Worm (Caenorhabditis elegans): Measurements from ENCODE around the gene scl-10.

The scl-10 gene

ce11 chrIV:13042091-13042490, 6.2 kb upstream of the scl-10 start, which contains the start of gene amt-2:
Gene amt-2 (plus strand): TSS chrIV:13042391.
- TF ChIP-seq R02D3.7 (tag; optimal IDR thresholded peaks at IDR 0.05) (no peak), nhr-23 (tag; optimal IDR thresholded peaks at IDR 0.05) (no peak), nhr-129 (tag; optimal IDR thresholded peaks at IDR 0.05) (no peak), ZK546.5 (tag; optimal IDR thresholded peaks at IDR 0.05) (no peak), mbf-1 (tag; optimal IDR thresholded peaks at IDR 0.05) (no peak), mab-5 (tag; optimal IDR thresholded peaks at IDR 0.05) (no peak), nhr-77 (tag; optimal IDR thresholded peaks at IDR 0.05) (no peak), nhr-237 (tag; optimal IDR thresholded peaks at IDR 0.05) (no peak), crh-2 (tag; optimal IDR thresholded peaks at IDR 0.05) (no peak)

- TF ChIP-seq nhr-237 (tag; optimal IDR thresholded peaks at IDR 0.05) = no peak
- TF ChIP-seq R02D3.7 (tag; optimal IDR thresholded peaks at IDR 0.05) = no peak
- no peak for TF ChIP-seq aly-2 (tag; optimal IDR thresholded peaks at IDR 0.05)
- TF ChIP-seq ZK546.5 (tag; optimal IDR thresholded peaks at IDR 0.05) = no peak
- no peak for TF ChIP-seq unc-62 (GFP tag; optimal IDR thresholded peaks at IDR 0.05)
- no peak for TF ChIP-seq mbf-1 (tag; optimal IDR thresholded peaks at IDR 0.05)
- no peak for TF ChIP-seq lin-39 (tag; optimal IDR thresholded peaks at IDR 0.05)
- no peak for TF ChIP-seq Y55F3AM.14 (GFP tag; optimal IDR thresholded peaks at IDR 0.05)
- TF ChIP-seq skn-1 (tag; optimal IDR thresholded peaks at IDR 0.05) = no peak
- no peak for TF ChIP-seq ama-1 (optimal IDR thresholded peaks at IDR 0.05)
- TF ChIP-seq C34F6.9 (tag; optimal IDR thresholded peaks at IDR 0.05) = no peak
- no peak for TF ChIP-seq lin-13 (GFP tag; optimal IDR thresholded peaks at IDR 0.05)
- no peak for TF ChIP-seq nhr-23 (tag; optimal IDR thresholded peaks at IDR 0.05)
- TF ChIP-seq nhr-129 (tag; optimal IDR thresholded peaks at IDR 0.05) = no peak
- TF ChIP-seq zag-1 (tag; optimal IDR thresholded peaks at IDR 0.05) = no peak
- no peak for TF ChIP-seq ceh-82 (tag; optimal IDR thresholded peaks at IDR 0.05)
- no peak for TF ChIP-seq elt-1 (tag; optimal IDR thresholded peaks at IDR 0.05)
Observed at ce11 chrIV:13044980-13045379, 3.3 kb upstream of the scl-10 start.

- no peak for TF ChIP-seq unc-62 (GFP tag; optimal IDR thresholded peaks at IDR 0.05)
- no peak for TF ChIP-seq snpc-4 (tag; optimal IDR thresholded peaks at IDR 0.05)
- TF ChIP-seq aly-2 (tag; optimal IDR thresholded peaks at IDR 0.05) = no peak
- TF ChIP-seq ztf-4 (tag; optimal IDR thresholded peaks at IDR 0.05) = no peak
- TF ChIP-seq skn-1 (tag; optimal IDR thresholded peaks at IDR 0.05) = no peak
- TF ChIP-seq nhr-6 (tag; optimal IDR thresholded peaks at IDR 0.05) = no peak
- TF ChIP-seq elt-1 (tag; optimal IDR thresholded peaks at IDR 0.05) = no peak
- TF ChIP-seq ceh-16 (tag; optimal IDR thresholded peaks at IDR 0.05) = no peak
- TF ChIP-seq lin-13 (GFP tag; optimal IDR thresholded peaks at IDR 0.05) = no peak
- no peak for TF ChIP-seq mab-5 (tag; optimal IDR thresholded peaks at IDR 0.05)
- TF ChIP-seq nhr-237 (tag; optimal IDR thresholded peaks at IDR 0.05) = no peak
- TF ChIP-seq sma-9 (GFP tag; optimal IDR thresholded peaks at IDR 0.05) = no peak
- no peak for TF ChIP-seq sma-9 (tag; optimal IDR thresholded peaks at IDR 0.05)
- no peak for TF ChIP-seq nhr-23 (tag; optimal IDR thresholded peaks at IDR 0.05)
Observed at ce11 chrIV:13046848-13047247, 1.4 kb upstream of the scl-10 start, which contains the start of gene scl-9. Gene scl-9 (plus strand): TSS chrIV:13047148.

ce11 chrIV:13051073-13051472, 2.8 kb downstream of the scl-10 start, which contains the start of gene scl-11:
Gene scl-11 (plus strand): TSS chrIV:13051373.
- TF ChIP-seq mab-5 (tag; optimal IDR thresholded peaks at IDR 0.05) = no peak
- no peak for TF ChIP-seq nhr-6 (tag; optimal IDR thresholded peaks at IDR 0.05)
- no peak for TF ChIP-seq C34F6.9 (tag; optimal IDR thresholded peaks at IDR 0.05)
- no peak for TF ChIP-seq sma-3 (GFP tag; optimal IDR thresholded peaks at IDR 0.05)
- TF ChIP-seq elt-3 (tag; optimal IDR thresholded peaks at IDR 0.05) = no peak
- no peak for TF ChIP-seq unc-39 (tag; optimal IDR thresholded peaks at IDR 0.05)
- TF ChIP-seq nhr-23 (tag; optimal IDR thresholded peaks at IDR 0.05) = no peak
- TF ChIP-seq ztf-11 (tag; optimal IDR thresholded peaks at IDR 0.05) = no peak
- no peak for TF ChIP-seq egl-27 (tag; optimal IDR thresholded peaks at IDR 0.05)
- no peak for TF ChIP-seq ztf-4 (tag; optimal IDR thresholded peaks at IDR 0.05)
- TF ChIP-seq Y55F3AM.14 (GFP tag; optimal IDR thresholded peaks at IDR 0.05) = no peak
- TF ChIP-seq fos-1 (tag; optimal IDR thresholded peaks at IDR 0.05) = no peak
- no peak for TF ChIP-seq alr-1 (tag; optimal IDR thresholded peaks at IDR 0.05)
- no peak for TF ChIP-seq lsy-2 (tag; optimal IDR thresholded peaks at IDR 0.05)
- TF ChIP-seq snpc-4 (tag; optimal IDR thresholded peaks at IDR 0.05) = no peak
- TF ChIP-seq nhr-21 (tag; optimal IDR thresholded peaks at IDR 0.05) = no peak
- TF ChIP-seq mbf-1 (tag; optimal IDR thresholded peaks at IDR 0.05) = no peak
- no peak for TF ChIP-seq sem-4 (tag; optimal IDR thresholded peaks at IDR 0.05)

- TF ChIP-seq R02D3.7 (tag; optimal IDR thresholded peaks at IDR 0.05) (no peak), unc-55 (GFP tag; optimal IDR thresholded peaks at IDR 0.05) (no peak), unc-62 (GFP tag; optimal IDR thresholded peaks at IDR 0.05) (no peak), egl-27 (tag; optimal IDR thresholded peaks at IDR 0.05) (no peak), fos-1 (tag; optimal IDR thresholded peaks at IDR 0.05) (no peak), ztf-4 (tag; optimal IDR thresholded peaks at IDR 0.05) (no peak), nhr-77 (tag; optimal IDR thresholded peaks at IDR 0.05) (no peak), mab-5 (tag; optimal IDR thresholded peaks at IDR 0.05) (no peak), nhr-10 (tag; optimal IDR thresholded peaks at IDR 0.05) (no peak), nhr-23 (tag; optimal IDR thresholded peaks at IDR 0.05) (no peak), mdl-1 (tag; optimal IDR thresholded peaks at IDR 0.05) (no peak), ama-1 (optimal IDR thresholded peaks at IDR 0.05) (no peak), elt-3 (tag; optimal IDR thresholded peaks at IDR 0.05) (no peak), zag-1 (tag; optimal IDR thresholded peaks at IDR 0.05) (no peak)
Observed at ce11 chrIV:13052568-13052967, 4.3 kb downstream of the scl-10 start, which contains the start of gene F49E11.7. Gene F49E11.7 (plus strand): TSS chrIV:13052868.

Measured in whole organism, L2 larva.